Fruit fly (Drosophila melanogaster): ENCODE measurements around the gene CG34258.

The CG34258 gene

DNA sequence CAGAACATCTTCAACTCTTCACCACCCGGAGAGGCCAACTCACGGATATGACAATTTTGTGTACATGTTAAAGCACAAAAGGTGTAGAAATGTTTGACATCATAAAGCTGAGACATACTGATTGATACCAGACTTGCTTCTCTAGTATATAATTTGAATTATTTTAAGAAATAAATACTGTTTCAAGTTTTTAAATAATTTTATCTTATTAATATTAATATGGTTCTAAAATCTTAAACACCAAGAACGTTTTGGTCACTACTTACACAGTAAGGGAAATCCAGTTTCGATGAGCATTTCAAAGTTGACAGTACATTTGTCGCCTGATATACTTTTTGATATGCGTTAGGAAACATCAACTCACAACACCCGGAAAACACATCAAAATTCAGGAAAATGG lies 34.0 kb upstream of the CG34258 start, which contains the start of the genes hale and schuy:
hale (minus strand) TSS at position 101 of the 400 bp plus-strand sequence.
schuy (plus strand) TSS at position 326 of the 400 bp plus-strand sequence.
- peak; percentile 6 for TF ChIP-seq kay (GFP tag; ENCODE audit: borderline replicate concordance)
- no peak for TF ChIP-seq CG12768 (GFP tag; optimal IDR thresholded peaks at IDR 0.05)

DNA sequence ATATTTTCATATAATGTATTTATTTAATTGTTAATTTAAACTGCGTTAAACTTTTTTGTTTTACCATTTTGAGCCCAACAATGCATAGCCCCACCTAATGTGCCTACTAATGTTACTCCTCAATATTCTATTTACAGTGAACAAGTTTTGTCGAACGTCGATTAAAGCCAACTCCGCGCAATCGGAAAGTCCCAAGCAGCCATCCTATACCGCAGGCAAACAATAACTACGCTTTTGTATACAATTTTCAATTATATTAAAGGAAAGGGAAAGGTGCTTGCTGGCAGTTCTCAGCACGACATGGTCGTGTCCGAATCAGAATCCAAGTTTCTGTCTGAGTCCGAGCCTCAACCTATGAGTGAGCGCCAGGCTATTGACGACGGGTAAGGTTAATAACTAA lies 29.6 kb upstream of the CG34258 start, which contains the start of gene CG17732:
CG17732 (plus strand) TSS at position 301 of the 400 bp plus-strand sequence.
- no peak for TF ChIP-seq Clk (GFP tag; optimal IDR thresholded peaks at IDR 0.05)
- TF ChIP-seq CG14711 (tag; optimal IDR thresholded peaks at IDR 0.05), result no peak
- no peak for TF ChIP-seq tj (GFP tag; optimal IDR thresholded peaks at IDR 0.05)
- no peak for TF ChIP-seq CG11617 (GFP tag; optimal IDR thresholded peaks at IDR 0.05)

DNA sequence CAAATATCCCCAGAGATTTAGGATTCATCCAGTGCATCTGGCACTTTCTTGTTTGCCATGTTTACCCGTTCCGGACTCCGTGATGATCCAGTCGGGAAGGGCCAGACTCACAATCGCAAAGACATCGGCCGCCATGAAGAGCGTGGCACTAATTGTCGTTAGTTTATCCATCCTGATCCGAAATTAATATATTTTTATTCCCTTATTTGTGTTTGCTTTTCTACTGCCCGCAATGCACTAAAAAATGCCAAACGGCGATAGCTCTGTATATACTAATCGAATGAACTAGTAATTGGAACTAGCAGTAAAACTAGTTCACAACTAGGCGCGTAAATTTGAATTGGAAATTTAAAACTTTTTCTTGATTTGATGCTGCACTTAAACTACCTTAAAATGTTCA lies 27.8 kb upstream of the CG34258 start, which contains the start of gene CG14182:
CG14182 (minus strand) TSS at position 221 of the 400 bp plus-strand sequence.
- TF ChIP-seq Mnt (GFP tag; optimal IDR thresholded peaks at IDR 0.05), result no peak
- no peak for TF ChIP-seq CG7101 (tag; optimal IDR thresholded peaks at IDR 0.05)
- no peak for TF ChIP-seq cnc (optimal IDR thresholded peaks at IDR 0.05)
- TF ChIP-seq bab1 (GFP tag; optimal IDR thresholded peaks at IDR 0.05), result peak; percentile 24
- TF ChIP-seq CG12768 (GFP tag; optimal IDR thresholded peaks at IDR 0.05), result no peak

DNA sequence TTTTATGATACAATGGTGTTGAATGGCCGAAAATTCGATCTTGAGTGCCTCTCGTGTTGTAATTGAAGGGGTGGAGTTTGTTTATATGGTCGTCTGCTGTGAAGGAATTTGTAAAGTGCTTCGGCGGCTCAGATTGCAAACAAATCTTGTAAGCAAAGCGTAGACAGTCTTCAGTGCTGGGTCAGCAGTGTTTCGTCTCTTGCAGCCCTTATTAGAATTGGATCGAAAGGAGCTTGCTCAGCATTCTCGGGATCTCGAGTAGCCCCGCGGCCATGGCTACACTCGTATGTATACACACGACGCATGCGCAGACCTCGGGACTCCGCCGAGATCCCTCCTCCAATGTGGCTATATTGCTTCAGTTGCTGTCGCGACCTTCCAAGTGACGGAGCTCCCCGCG lies 26.3 kb upstream of the CG34258 start:
- peak; percentile 95 for TF ChIP-seq tj (GFP tag; optimal IDR thresholded peaks at IDR 0.05)
- no peak for TF ChIP-seq Crg-1 (GFP tag; optimal IDR thresholded peaks at IDR 0.05)

DNA sequence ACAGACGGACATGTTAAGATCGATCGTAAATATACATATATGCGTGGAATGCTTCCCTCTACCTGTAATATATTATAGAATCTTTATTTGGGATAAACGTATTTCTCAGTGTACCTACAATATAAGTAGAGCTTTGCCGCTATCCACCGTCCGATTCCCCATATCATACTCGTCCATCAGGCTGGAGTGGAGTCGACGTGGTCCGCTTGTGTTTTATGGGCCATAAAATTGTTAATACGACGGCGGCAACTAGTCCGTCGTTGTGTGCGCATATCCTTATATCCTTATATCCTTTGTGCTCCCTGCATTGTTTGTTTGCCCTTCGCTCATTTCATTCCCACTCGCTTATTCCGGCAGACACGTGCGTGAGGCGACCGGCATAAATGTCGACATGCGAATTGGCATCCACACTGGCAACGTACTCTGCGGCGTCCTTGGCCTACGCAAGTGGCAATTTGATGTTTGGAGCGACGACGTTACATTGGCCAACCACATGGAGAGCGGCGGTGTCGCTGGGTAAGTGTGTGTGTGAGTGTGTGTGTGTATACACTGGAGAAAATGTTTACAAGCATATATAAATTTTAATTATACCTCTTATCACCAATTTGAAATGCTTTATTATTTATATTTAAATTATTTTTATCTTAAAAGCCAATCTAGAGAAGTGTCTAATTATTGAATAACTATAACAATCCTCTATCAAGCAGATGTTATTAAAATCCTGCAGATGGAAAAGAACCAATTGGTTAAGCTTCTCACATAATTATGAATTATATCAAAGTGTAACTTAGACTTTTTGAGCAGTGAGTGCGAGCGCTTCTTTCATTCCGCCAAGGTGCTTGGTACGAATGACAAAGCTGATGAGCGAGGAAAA lies 17.2 kb upstream of the CG34258 start:
- TF ChIP-seq CG1620 (GFP tag; optimal IDR thresholded peaks at IDR 0.05) (no peak), Crg-1 (GFP tag; optimal IDR thresholded peaks at IDR 0.05) (no peak), Hr96 (GFP tag; optimal IDR thresholded peaks at IDR 0.05) (no peak), CG11617 (GFP tag; optimal IDR thresholded peaks at IDR 0.05) (no peak), CG33017 (tag; optimal IDR thresholded peaks at IDR 0.05) (no peak), CG5204 (GFP tag; optimal IDR thresholded peaks at IDR 0.05) (no peak)

dm6 chr3L:19961805-19962204 lies 10.0 kb upstream of the CG34258 start:
- TF ChIP-seq Crg-1 (GFP tag; optimal IDR thresholded peaks at IDR 0.05) (no peak), cnc (optimal IDR thresholded peaks at IDR 0.05) (no peak), tj (GFP tag; optimal IDR thresholded peaks at IDR 0.05) (no peak), toe (GFP tag; optimal IDR thresholded peaks at IDR 0.05) (no peak), cic (GFP tag; optimal IDR thresholded peaks at IDR 0.05) (no peak), bab1 (GFP tag; optimal IDR thresholded peaks at IDR 0.05) (no peak), CG11617 (GFP tag; optimal IDR thresholded peaks at IDR 0.05) (no peak), CG7101 (tag; optimal IDR thresholded peaks at IDR 0.05) (no peak), CG1620 (GFP tag; optimal IDR thresholded peaks at IDR 0.05) (no peak), CG14711 (tag; optimal IDR thresholded peaks at IDR 0.05) (no peak)

dm6 chr3L:19955699-19956098 lies 3.9 kb upstream of the CG34258 start, which contains the start of gene CG42263:
TSS of gene CG42263 (minus strand) at chr3L:19955799.
- TF ChIP-seq cnc (optimal IDR thresholded peaks at IDR 0.05) (no peak), CG14711 (tag; optimal IDR thresholded peaks at IDR 0.05) (no peak), CG5204 (GFP tag; optimal IDR thresholded peaks at IDR 0.05) (no peak), Clk (GFP tag; optimal IDR thresholded peaks at IDR 0.05) (no peak), kay (GFP tag; ENCODE audit: borderline replicate concordance) (no peak), CG7045 (GFP tag; optimal IDR thresholded peaks at IDR 0.05) (no peak), ovo (GFP tag; optimal IDR thresholded peaks at IDR 0.05) (no peak), toe (GFP tag; optimal IDR thresholded peaks at IDR 0.05) (no peak)

DNA sequence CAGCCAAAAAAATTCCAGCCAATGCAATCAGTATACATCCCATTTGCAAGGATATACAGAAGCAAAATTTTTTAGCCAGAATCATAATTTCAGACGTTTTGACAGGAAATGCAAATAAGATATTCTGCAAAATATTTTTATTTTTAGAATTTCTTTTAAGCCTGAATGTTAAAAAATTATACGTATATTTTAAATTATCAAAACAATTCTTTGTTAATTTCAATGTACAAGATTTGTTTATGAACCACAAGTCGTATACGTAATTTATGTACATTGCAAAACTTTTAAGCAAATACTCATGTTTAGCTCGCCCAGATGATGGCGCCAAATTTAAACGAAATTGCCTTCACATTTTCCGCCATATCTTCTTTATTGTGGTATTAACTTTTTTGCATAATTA lies 2.7 kb upstream of the CG34258 start, which contains the start of gene CG42654:
CG42654 (minus strand) TSS at position 101 of the 400 bp plus-strand sequence.
- no peak for TF ChIP-seq Clk (GFP tag; optimal IDR thresholded peaks at IDR 0.05)
- TF ChIP-seq CG11617 (GFP tag; optimal IDR thresholded peaks at IDR 0.05), result no peak
- TF ChIP-seq Mnt (GFP tag; optimal IDR thresholded peaks at IDR 0.05), result no peak
- TF ChIP-seq kay (GFP tag; ENCODE audit: borderline replicate concordance), result no peak
- no peak for TF ChIP-seq tj (GFP tag; optimal IDR thresholded peaks at IDR 0.05)
- no peak for TF ChIP-seq CG7101 (tag; optimal IDR thresholded peaks at IDR 0.05)
- no peak for TF ChIP-seq CG5204 (GFP tag; optimal IDR thresholded peaks at IDR 0.05)
- TF ChIP-seq CG1620 (GFP tag; optimal IDR thresholded peaks at IDR 0.05), result no peak
- TF ChIP-seq pad (GFP tag; optimal IDR thresholded peaks at IDR 0.05), result no peak
- no peak for TF ChIP-seq toe (GFP tag; optimal IDR thresholded peaks at IDR 0.05)
- no peak for TF ChIP-seq CG7045 (GFP tag; optimal IDR thresholded peaks at IDR 0.05)
- no peak for TF ChIP-seq bab1 (GFP tag; optimal IDR thresholded peaks at IDR 0.05)
- TF ChIP-seq CG14711 (tag; optimal IDR thresholded peaks at IDR 0.05), result no peak
- TF ChIP-seq ovo (GFP tag; optimal IDR thresholded peaks at IDR 0.05), result no peak
